Worm (Caenorhabditis elegans): Measurements from ENCODE around the gene drh-1.

DNA sequence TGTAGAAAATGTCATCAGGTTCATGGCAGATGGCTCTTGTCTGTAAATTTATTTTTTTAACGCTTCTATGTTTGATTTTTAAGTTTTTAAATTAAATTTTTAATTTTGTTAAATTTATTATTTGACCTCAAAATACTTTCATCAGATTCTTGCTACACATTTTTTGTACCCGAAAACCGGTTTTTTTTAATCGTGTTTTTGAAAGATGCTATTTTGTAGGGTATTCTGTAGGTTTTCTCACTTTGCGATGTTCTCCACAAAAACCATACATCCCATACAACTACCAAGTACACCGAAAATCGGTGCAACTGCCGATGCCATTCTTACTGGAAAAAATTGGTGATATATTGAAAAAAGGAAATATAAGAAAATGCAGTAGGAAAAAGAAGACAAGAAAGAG lies 7.3 kb downstream of the drh-1 start, which contains the start of gene nstp-2:
- TF ChIP-seq ceh-82 (tag; optimal IDR thresholded peaks at IDR 0.05) (no peak), C04F5.9 (tag; optimal IDR thresholded peaks at IDR 0.05) (no peak), nhr-12 (tag; optimal IDR thresholded peaks at IDR 0.05) (no peak), lin-15B (tag; optimal IDR thresholded peaks at IDR 0.05) (no peak), sptf-1 (tag; optimal IDR thresholded peaks at IDR 0.05) (no peak), ztf-4 (tag; optimal IDR thresholded peaks at IDR 0.05) (no peak)
